Worm (Caenorhabditis elegans): Measurements from ENCODE around the gene Y46G5A.39.

- TF ChIP-seq ama-1 (optimal IDR thresholded peaks at IDR 0.05) (no peak), tra-4 (tag; optimal IDR thresholded peaks at IDR 0.05) (no peak), sea-1 (GFP tag; conservative IDR thresholded peaks at IDR 0.05) (no peak)
These were observed 2.6 kb upstream of the Y46G5A.39 start, which contains the start of the genes Y46G5A.7 and Y46G5A.8 for ce11 chrII:12756180-12756579.
